Worm (Caenorhabditis elegans) whole organism, L4/young adult: ENCODE data around the gene tyr-1.

ENCODE experiments used
- W03F9.2 ChIP-seq: fragments of 150-350 bp; optimal IDR thresholded peaks from 2 replicates; lab custom pipeline; 2014; ENCODE audit warnings: missing biosample characterization, missing genetic modification characterization
- dao-5 ChIP-seq: sonication (generic microtip); optimal IDR thresholded peaks from 2 replicates; lab custom pipeline; 2016; ENCODE audit warnings: missing genotype, missing genetic modification characterization, moderate library complexity, missing compliant biosample characterization
- him-1 ChIP-seq: sonication (generic microtip); optimal IDR thresholded peaks from 2 replicates; lab custom pipeline; 2016; ENCODE audit warnings: missing genotype, missing genetic modification reagents, missing genetic modification characterization, missing compliant biosample characterization

The tyr-1 gene

ce11 chrIII:7857142-7857541, 16.4 kb upstream of the tyr-1 start, which contains the start of gene tag-307:
Gene tag-307 (minus strand): TSS chrIII:7857242.
- TF ChIP-seq him-1 (tag; lab: Kevin White, UChicago): no peak
- no peak for TF ChIP-seq W03F9.2 (tag; lab: Kevin White, UChicago)
- no peak for TF ChIP-seq dao-5

- no peak for TF ChIP-seq dao-5
- TF ChIP-seq him-1 (tag; lab: Kevin White, UChicago): peak; percentile 21
Measured at ce11 chrIII:7858407-7859029, 15.1 kb upstream of the tyr-1 start, which contains the start of the genes coq-5 and ufm-1. Gene coq-5 (minus strand): TSS chrIII:7858457. Gene ufm-1 (plus strand): TSS chrIII:7858979.

- no peak for TF ChIP-seq W03F9.2 (tag; lab: Kevin White, UChicago)
Measured at ce11 chrIII:7859313-7859712, 14.3 kb upstream of the tyr-1 start, which contains the start of gene tomm-7. Gene tomm-7 (plus strand): TSS chrIII:7859613.

DNA sequence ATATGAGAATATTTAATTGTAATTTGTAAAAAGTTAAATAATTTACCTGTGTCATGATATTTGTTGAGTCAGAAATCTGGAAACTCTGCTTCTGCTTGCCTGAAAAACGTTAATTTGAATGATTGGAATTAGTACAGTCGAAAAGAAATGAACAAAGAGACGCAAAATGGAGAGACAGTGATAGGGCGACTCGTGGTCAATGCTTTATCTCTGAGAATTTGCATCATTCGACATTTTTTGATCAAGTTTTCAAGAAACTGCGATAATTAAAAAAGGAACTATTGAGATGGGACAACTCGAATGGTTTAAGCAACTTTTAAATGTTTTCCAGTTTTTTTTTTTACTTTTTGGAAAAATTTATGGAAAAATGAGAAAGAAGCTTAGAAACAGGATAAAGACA, 12.7 kb upstream of the tyr-1 start, which contains the start of gene cuc-1:
cuc-1 (minus strand) TSS at position 101 of the 400 bp plus-strand sequence.
- no peak for TF ChIP-seq W03F9.2 (tag; lab: Kevin White, UChicago)
- TF ChIP-seq him-1 (tag; lab: Kevin White, UChicago): no peak
- no peak for TF ChIP-seq dao-5

DNA sequence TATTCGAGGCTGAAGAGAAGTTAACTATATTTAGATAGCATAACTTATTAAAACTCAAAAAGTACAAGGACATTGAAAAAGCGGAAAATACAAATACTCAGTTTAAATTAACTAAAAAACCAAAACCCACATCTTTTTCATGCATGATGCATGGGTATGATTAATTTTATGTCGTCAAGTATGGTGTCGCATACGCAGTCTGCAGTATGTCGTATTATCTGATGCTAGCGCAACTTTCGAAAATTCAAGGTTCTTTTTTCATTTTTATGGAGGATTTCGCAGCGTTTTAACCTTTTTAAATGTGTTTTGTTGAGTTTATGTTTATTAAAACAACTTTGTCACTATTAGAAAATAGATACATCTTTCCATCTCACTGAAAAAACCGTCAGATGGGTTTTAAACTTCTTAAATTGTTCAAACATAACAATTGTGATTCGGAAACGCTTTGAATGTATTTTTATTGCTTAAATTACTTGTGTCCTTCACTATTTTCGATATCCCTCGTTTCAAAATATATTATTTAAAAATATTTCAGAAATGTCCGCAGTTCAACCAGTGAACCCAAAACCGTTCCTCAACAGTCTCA, 12.0 kb upstream of the tyr-1 start, which contains the start of gene snr-5:
snr-5 (plus strand) TSS at position 536 of the 586 bp plus-strand sequence.
- TF ChIP-seq him-1 (tag; lab: Kevin White, UChicago) (no peak), W03F9.2 (tag; lab: Kevin White, UChicago) (no peak), dao-5 (no peak)

DNA sequence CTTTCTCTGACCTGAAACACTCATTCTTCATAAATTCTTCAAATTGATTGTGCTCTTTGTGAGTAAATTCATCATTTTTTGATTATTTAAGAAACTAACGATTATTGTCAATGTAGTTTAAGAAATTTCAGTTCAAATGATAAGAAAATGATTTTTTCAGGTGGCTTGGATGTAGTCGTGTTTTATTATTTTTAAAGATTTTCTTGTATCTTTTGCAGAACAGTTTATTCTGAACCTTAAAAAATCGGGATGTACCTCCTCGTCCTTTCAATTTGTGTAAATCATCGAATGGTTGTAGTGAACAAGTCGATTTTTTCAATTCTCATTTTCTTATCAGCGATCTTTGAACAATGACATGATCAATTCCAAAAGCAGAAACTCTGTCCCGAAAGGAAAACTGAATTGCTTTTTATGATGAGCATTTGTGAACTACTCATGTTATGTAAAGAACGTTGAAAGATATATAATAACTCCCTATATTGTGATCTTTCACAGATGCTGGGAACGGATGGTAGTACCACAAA, 8.3 kb upstream of the tyr-1 start, which contains the start of gene slc-17.3:
slc-17.3 (minus strand) TSS at position 51 of the 524 bp plus-strand sequence.
- TF ChIP-seq him-1 (tag; lab: Kevin White, UChicago) (no peak), dao-5 (no peak), W03F9.2 (tag; lab: Kevin White, UChicago) (no peak)

- TF ChIP-seq W03F9.2 (tag; lab: Kevin White, UChicago): no peak
- no peak for TF ChIP-seq dao-5
- TF ChIP-seq him-1 (tag; lab: Kevin White, UChicago): no peak
Measured at ce11 chrIII:7866189-7866588, 7.4 kb upstream of the tyr-1 start, which contains the start of gene cup-4. Gene cup-4 (plus strand): TSS chrIII:7866489.

- TF ChIP-seq dao-5 (no peak), him-1 (tag; lab: Kevin White, UChicago) (no peak), W03F9.2 (tag; lab: Kevin White, UChicago) (no peak)
Measured at ce11 chrIII:7872776-7873175, 805 bp upstream of the tyr-1 start.

DNA sequence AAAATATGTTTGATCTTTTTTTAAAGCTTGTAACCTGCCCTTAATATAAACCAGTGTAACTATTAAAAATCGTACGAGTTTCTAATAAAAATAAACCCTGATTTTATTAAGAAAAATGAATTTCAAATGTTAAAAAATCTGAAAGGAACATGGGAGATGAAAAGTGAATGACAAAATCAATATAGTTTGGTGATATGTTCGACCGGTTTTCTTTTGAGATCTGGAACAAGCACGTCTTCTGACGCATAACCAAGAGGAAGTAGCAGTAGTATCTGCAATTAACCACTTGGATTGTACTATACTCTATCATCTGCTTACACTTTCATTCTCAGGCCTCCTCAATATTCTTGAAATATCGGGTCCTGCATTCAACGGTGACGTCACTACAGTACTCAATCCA, 3.5 kb downstream of the tyr-1 start:
- TF ChIP-seq him-1 (tag; lab: Kevin White, UChicago) (no peak), W03F9.2 (tag; lab: Kevin White, UChicago) (no peak), dao-5 (no peak)

DNA sequence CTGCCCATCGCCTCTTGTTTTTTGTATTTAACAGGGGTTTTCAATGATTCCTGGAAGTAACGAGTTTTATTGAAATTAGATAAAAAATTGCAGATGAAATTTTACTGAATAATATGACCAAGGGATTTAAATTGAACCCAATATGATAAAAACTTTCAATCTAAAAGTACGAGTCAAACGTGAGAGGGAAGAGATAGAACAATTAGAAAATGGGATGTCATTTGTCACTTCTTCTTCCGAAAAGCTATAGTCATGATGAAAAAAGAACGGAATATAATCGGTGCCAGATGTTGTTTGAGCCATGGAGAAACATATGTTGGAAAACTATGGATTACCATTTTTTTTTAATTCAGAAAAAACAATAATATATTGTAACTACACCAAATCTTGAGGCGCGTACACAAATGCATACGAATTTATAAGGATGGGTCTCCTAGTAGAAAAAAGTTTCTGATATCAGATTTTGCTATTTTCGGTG, 5.3 kb downstream of the tyr-1 start, which contains the start of gene sup-18:
sup-18 (minus strand) TSS at position 51 of the 478 bp plus-strand sequence.
- TF ChIP-seq him-1 (tag; lab: Kevin White, UChicago) (no peak), dao-5 (no peak), W03F9.2 (tag; lab: Kevin White, UChicago) (no peak)

ce11 chrIII:7880132-7880715, 6.6 kb downstream of the tyr-1 start:
- TF ChIP-seq him-1 (tag; lab: Kevin White, UChicago) (no peak), dao-5 (no peak), W03F9.2 (tag; lab: Kevin White, UChicago) (no peak)

DNA sequence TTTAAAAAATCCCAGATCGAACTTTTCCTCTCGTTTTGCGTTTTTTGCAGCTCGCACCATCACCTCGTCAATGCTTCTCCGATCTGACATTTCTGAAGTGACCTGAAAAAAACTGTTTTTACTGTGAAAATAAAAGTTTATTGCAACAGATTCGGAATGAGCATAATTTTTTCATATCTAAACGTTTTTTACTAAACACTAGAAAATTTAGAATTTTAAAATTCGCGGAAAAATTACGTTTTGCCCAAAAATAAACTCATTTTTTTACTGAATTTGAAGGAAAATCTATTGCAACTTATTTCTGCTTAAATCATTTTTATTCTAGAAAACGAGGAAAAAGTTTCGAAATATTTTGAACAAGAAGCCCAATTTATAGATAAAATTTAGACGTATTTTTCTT, 9.3 kb downstream of the tyr-1 start, which contains the start of gene ZK688.9:
ZK688.9 (minus strand) TSS at position 101 of the 400 bp plus-strand sequence.
- TF ChIP-seq him-1 (tag; lab: Kevin White, UChicago): no peak
- no peak for TF ChIP-seq W03F9.2 (tag; lab: Kevin White, UChicago)
- no peak for TF ChIP-seq dao-5

ce11 chrIII:7884863-7885262, 11.3 kb downstream of the tyr-1 start, which contains the start of gene ZK688.11:
Gene ZK688.11 (minus strand): TSS chrIII:7884963.
- TF ChIP-seq W03F9.2 (tag; lab: Kevin White, UChicago): no peak
- TF ChIP-seq dao-5: no peak
- TF ChIP-seq him-1 (tag; lab: Kevin White, UChicago): no peak
